Fruit fly (Drosophila melanogaster) whole organism, wandering third instar larva: ENCODE results near the gene Nep3.
"Not testable (repeated sequence)": the region's sequence is repeated elsewhere in the genome, so short reads cannot be mapped to it uniquely, and the experiment has no call there.

Experiments
- CrebA ChIP-seq: fragments of 200-800 bp; sonication (Bioruptor generic); optimal IDR thresholded peaks from 2 replicates; lab custom pipeline; 2016; ENCODE audit warnings: missing biosample characterization, mild to moderate bottlenecking, missing genetic modification characterization, borderline replicate concordance
- Dfd ChIP-seq: fragments of >200 bp; optimal IDR thresholded peaks from 2 replicates; lab custom pipeline; 2017; ENCODE audit warnings: missing biosample characterization, missing genetic modification characterization
- Hr78 ChIP-seq: fragments of >200 bp; optimal IDR thresholded peaks from 2 replicates; lab custom pipeline; 2017; ENCODE audit warnings: missing biosample characterization, missing genetic modification characterization
- dsf ChIP-seq: sonication (Bioruptor generic); optimal IDR thresholded peaks from 2 replicates; lab custom pipeline; 2016; ENCODE audit warnings: missing biosample characterization, missing genetic modification characterization, borderline replicate concordance
- h ChIP-seq: fragments of 200-800 bp; sonication (Bioruptor generic); optimal IDR thresholded peaks from 3 replicates; lab custom pipeline; 2016; ENCODE audit warnings: missing biosample characterization, mild to moderate bottlenecking, missing genetic modification characterization
- psq ChIP-seq: fragments of 200-800 bp; sonication (Bioruptor generic); optimal IDR thresholded peaks from 3 replicates; lab custom pipeline; 2017; ENCODE audit warnings: missing biosample characterization, mild to moderate bottlenecking, missing genetic modification characterization, moderate library complexity
- tai ChIP-seq: sonication (Bioruptor generic); optimal IDR thresholded peaks from 2 replicates; lab custom pipeline; 2016; ENCODE audit warnings: missing biosample characterization, missing genetic modification characterization

DNA sequence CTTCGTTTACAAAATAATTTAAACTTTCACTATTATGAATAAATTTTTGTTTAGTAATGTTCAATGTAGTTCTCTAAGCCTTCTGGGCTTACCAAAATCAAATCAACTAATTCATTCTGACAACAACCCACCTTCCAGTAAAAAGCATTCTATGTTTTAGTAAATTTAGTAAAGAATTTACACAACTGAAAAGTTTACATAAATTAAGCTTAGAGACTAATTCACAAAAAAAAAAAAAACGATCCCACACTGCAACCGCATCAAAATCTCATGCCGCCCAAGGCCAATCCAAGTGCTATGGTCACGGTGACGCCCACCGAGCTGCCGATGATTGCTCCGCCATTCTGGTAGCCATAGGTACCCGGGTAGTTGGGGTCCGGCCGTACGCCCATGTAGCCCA is 7.6 kb upstream of the Nep3 start, which contains the start of gene CG45494:
- TF ChIP-seq Hr78 (GFP tag; lab: Kevin White, UChicago); CrebA (GFP tag; lab: Kevin White, UChicago); Dfd (GFP tag; lab: Kevin White, UChicago); dsf; psq; h (GFP tag; lab: Kevin White, UChicago); tai (GFP tag; lab: Kevin White, UChicago): not testable (repeated sequence)
